Worm (Caenorhabditis elegans): Measurements from ENCODE around the gene T09A5.14.

DNA sequence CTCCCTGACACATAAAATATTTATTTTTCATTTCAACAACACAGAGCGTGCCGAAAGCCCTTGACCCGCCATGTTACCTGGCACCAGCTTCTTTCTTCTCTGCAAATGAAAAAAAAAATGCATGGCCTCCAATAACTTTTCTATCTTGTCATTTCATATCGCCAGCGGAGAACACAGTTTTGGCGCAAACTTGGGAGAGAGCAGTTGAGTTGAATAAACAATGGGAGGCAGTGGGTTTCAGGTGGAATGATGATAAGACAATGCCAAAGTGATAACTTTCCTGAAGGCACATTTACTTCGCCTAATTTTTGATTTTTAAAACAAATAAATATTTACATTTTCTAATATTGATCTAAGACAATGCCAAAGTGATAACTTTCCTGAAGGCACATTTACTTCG is 30.9 kb upstream of the T09A5.14 start:
- TF ChIP-seq snpc-4 (GFP tag; optimal IDR thresholded peaks at IDR 0.05): no peak
- TF ChIP-seq snpc-4 (tag; optimal IDR thresholded peaks at IDR 0.05): no peak
- no peak for TF ChIP-seq dpl-1 (GFP tag; optimal IDR thresholded peaks at IDR 0.05)
- TF ChIP-seq attf-5 (GFP tag; optimal IDR thresholded peaks at IDR 0.05): no peak
- TF ChIP-seq Y67H2A.10 (GFP tag; conservative IDR thresholded peaks at IDR 0.05): no peak
- no peak for TF ChIP-seq ztf-28 (GFP tag; IDR thresholded peaks at IDR 0.05)
- no peak for TF ChIP-seq unc-62 (GFP tag; optimal IDR thresholded peaks at IDR 0.05)
- no peak for TF ChIP-seq ets-4 (GFP tag; optimal IDR thresholded peaks at IDR 0.05)
- no peak for TF ChIP-seq madf-3 (GFP tag; IDR thresholded peaks at IDR 0.05)
- TF ChIP-seq nhr-120 (GFP tag; IDR thresholded peaks at IDR 0.05): no peak

All from whole organism, young adult.